Fruit fly (Drosophila melanogaster) whole organism, embryonic: Measurements from ENCODE around the gene CG17109.

Experiments
- Bdp1 ChIP-seq: fragments of 200-800 bp; sonication (Bioruptor generic); optimal IDR thresholded peaks from 3 replicates; lab custom pipeline; 2016; ENCODE audit warnings: missing biosample characterization, missing genetic modification characterization
- CG1024 ChIP-seq: fragments of 200-800 bp; sonication (Bioruptor generic); IDR thresholded peaks from 2 replicates; pipeline ENCODE4 v1.3.6; 2022; ENCODE audit warnings: missing biosample characterization, missing genetic modification characterization
- CG10543 ChIP-seq: fragments of 200-800 bp; sonication (Bioruptor generic); optimal IDR thresholded peaks from 3 replicates; lab custom pipeline; 2017; ENCODE audit warnings: missing biosample characterization, mild to moderate bottlenecking, missing genetic modification characterization, moderate library complexity
- CG11695 ChIP-seq: fragments of 200-800 bp; sonication (Bioruptor generic); IDR thresholded peaks from 3 replicates; pipeline ENCODE4 v1.3.6; 2022; ENCODE audit warnings: missing biosample characterization, missing genetic modification characterization
- CG12744 ChIP-seq: fragments of 200-800 bp; sonication (Bioruptor generic); optimal IDR thresholded peaks from 2 replicates; lab custom pipeline; 2016; ENCODE audit warnings: missing biosample characterization, missing genetic modification characterization
- CG13296 ChIP-seq: fragments of 200-800 bp; sonication (Bioruptor generic); optimal IDR thresholded peaks from 3 replicates; lab custom pipeline; 2018; ENCODE audit warnings: missing biosample characterization, mild to moderate bottlenecking, missing genetic modification characterization
- CG13424 ChIP-seq: fragments of 200-800 bp; sonication (Bioruptor generic); optimal IDR thresholded peaks from 2 replicates; lab custom pipeline; 2019; ENCODE audit warnings: missing biosample characterization, mild to moderate bottlenecking, missing genetic modification characterization, moderate library complexity
- CG14441 ChIP-seq: fragments of 200-800 bp; sonication (Bioruptor generic); IDR thresholded peaks from 2 replicates; pipeline ENCODE4 v1.3.6; 2022; ENCODE audit warnings: missing biosample characterization, missing genetic modification characterization
- CG15011 ChIP-seq: fragments of 200-800 bp; sonication (Bioruptor generic); optimal IDR thresholded peaks from 3 replicates; lab custom pipeline; 2018; ENCODE audit warnings: missing biosample characterization, mild to moderate bottlenecking, missing genetic modification characterization
- CG15601 ChIP-seq: fragments of 200-800 bp; sonication (Bioruptor generic); optimal IDR thresholded peaks from 3 replicates; lab custom pipeline; 2019; ENCODE audit warnings: missing biosample characterization, mild to moderate bottlenecking, missing genetic modification characterization, moderate library complexity
- CG16815 ChIP-seq: fragments of 200-800 bp; sonication (Bioruptor generic); optimal IDR thresholded peaks from 3 replicates; lab custom pipeline; 2017; ENCODE audit warnings: missing biosample characterization, mild to moderate bottlenecking, missing genetic modification characterization
- CG16863 ChIP-seq: fragments of 200-800 bp; sonication (Bioruptor generic); optimal IDR thresholded peaks from 3 replicates; lab custom pipeline; 2016; ENCODE audit warnings: missing biosample characterization, missing genetic modification characterization
- CG17186 ChIP-seq: fragments of 200-800 bp; sonication (Bioruptor generic); optimal IDR thresholded peaks from 3 replicates; lab custom pipeline; 2017; ENCODE audit warnings: missing biosample characterization, missing genetic modification reagents, missing genetic modification characterization
- CG17568 ChIP-seq: fragments of 200-800 bp; sonication (Bioruptor generic); optimal IDR thresholded peaks from 2 replicates; lab custom pipeline; 2018; ENCODE audit warnings: missing biosample characterization, mild to moderate bottlenecking, missing genetic modification characterization, moderate library complexity
- CG18011 ChIP-seq: fragments of 200-800 bp; sonication (Bioruptor generic); optimal IDR thresholded peaks from 2 replicates; lab custom pipeline; 2017; ENCODE audit warnings: missing biosample characterization, missing genetic modification characterization, mild to moderate bottlenecking, moderate library complexity, missing genotype
- CG2199 ChIP-seq: fragments of 200-800 bp; sonication (Bioruptor generic); IDR thresholded peaks from 3 replicates; pipeline ENCODE4 v1.3.6; 2022; ENCODE audit warnings: missing biosample characterization, missing genetic modification characterization
- CG2889 ChIP-seq: fragments of 200-800 bp; sonication (Bioruptor generic); IDR thresholded peaks from 3 replicates; pipeline ENCODE4 v1.3.6; 2022; ENCODE audit warnings: missing biosample characterization, missing genetic modification characterization
- CG32767 ChIP-seq: fragments of 200-800 bp; sonication (Bioruptor generic); IDR thresholded peaks from 2 replicates; pipeline ENCODE4 v1.3.6; 2022; ENCODE audit warnings: missing biosample characterization, missing genetic modification characterization
- CG34224 ChIP-seq: fragments of 200-800 bp; sonication (Bioruptor generic); IDR thresholded peaks from 3 replicates; pipeline ENCODE4 v1.3.6; 2022; ENCODE audit warnings: missing biosample characterization, missing genetic modification characterization; ENCODE audit not compliant: partially characterized antibody
- CG4328 ChIP-seq: fragments of 200-800 bp; sonication (Bioruptor generic); optimal IDR thresholded peaks from 3 replicates; lab custom pipeline; 2017; ENCODE audit warnings: missing biosample characterization, missing genetic modification reagents, missing genetic modification characterization
- CG5953 ChIP-seq: fragments of 200-800 bp; sonication (Bioruptor generic); IDR thresholded peaks from 2 replicates; pipeline ENCODE4 v1.3.6; 2022; ENCODE audit warnings: missing biosample characterization, missing genetic modification characterization
- CG6272 ChIP-seq: fragments of 200-800 bp; sonication (Bioruptor generic); IDR thresholded peaks from 2 replicates; pipeline ENCODE4 v1.3.6; 2022; ENCODE audit warnings: missing biosample characterization, missing genetic modification characterization
- CG6765 ChIP-seq: fragments of 200-800 bp; sonication (Bioruptor generic); optimal IDR thresholded peaks from 3 replicates; lab custom pipeline; 2017; ENCODE audit warnings: missing biosample characterization, mild to moderate bottlenecking, missing genetic modification characterization
- CG6854 ChIP-seq: fragments of 200-800 bp; sonication (Bioruptor generic); optimal IDR thresholded peaks from 3 replicates; lab custom pipeline; 2017; ENCODE audit warnings: missing biosample characterization, mild to moderate bottlenecking, missing genetic modification characterization
- CG7839 ChIP-seq: fragments of 200-800 bp; sonication (Bioruptor generic); optimal IDR thresholded peaks from 3 replicates; lab custom pipeline; 2018; ENCODE audit warnings: missing biosample characterization, mild to moderate bottlenecking, missing genetic modification characterization, moderate library complexity
- CG8924 ChIP-seq: fragments of 200-800 bp; optimal IDR thresholded peaks from 3 replicates; lab custom pipeline; 2019; ENCODE audit warnings: missing biosample characterization, mild to moderate bottlenecking, missing genetic modification characterization, moderate library complexity
- CG9215 ChIP-seq: fragments of 200-800 bp; sonication (Bioruptor generic); IDR thresholded peaks from 2 replicates; pipeline ENCODE4 v1.3.6; 2022; ENCODE audit warnings: missing biosample characterization, missing genetic modification characterization
- CHES-1-like ChIP-seq: fragments of 200-800 bp; sonication (Bioruptor generic); optimal IDR thresholded peaks from 2 replicates; lab custom pipeline; 2016; ENCODE audit warnings: missing biosample characterization, missing genetic modification characterization
- Dip3 ChIP-seq: fragments of 200-800 bp; sonication (Bioruptor generic); optimal IDR thresholded peaks from 3 replicates; lab custom pipeline; 2016; ENCODE audit warnings: missing biosample characterization, missing genetic modification characterization
- Doc3 ChIP-seq: fragments of 200-800 bp; sonication (Bioruptor generic); IDR thresholded peaks from 3 replicates; pipeline ENCODE4 v1.3.6; 2022; ENCODE audit warnings: missing biosample characterization, missing genetic modification characterization; ENCODE audit not compliant: partially characterized antibody
- Hr39 ChIP-seq: fragments of >200 bp; optimal IDR thresholded peaks from 2 replicates; lab custom pipeline; 2017
- Hr51 ChIP-seq, 2 experiments: fragments of 200-800 bp; sonication (Bioruptor generic); optimal IDR thresholded peaks; 2 replicates in 1 of 2; 3 replicates in 1 of 2; lab custom pipeline; 2016 to 2018; ENCODE audit warnings: missing biosample characterization in 2 of 2, missing genetic modification characterization in 2 of 2, mild to moderate bottlenecking in 1 of 2, moderate library complexity in 1 of 2
- Lhr ChIP-seq: fragments of 200-800 bp; sonication (Bioruptor generic); optimal IDR thresholded peaks from 3 replicates; lab custom pipeline; 2017; ENCODE audit warnings: mild to moderate bottlenecking, missing biosample characterization, missing genetic modification reagents, missing genetic modification characterization
- Mes4 ChIP-seq: fragments of 200-800 bp; sonication (Bioruptor generic); optimal IDR thresholded peaks from 2 replicates; lab custom pipeline; 2016; ENCODE audit warnings: missing biosample characterization, missing genetic modification characterization
- NC2β ChIP-seq: fragments of 200-800 bp; sonication (Bioruptor generic); optimal IDR thresholded peaks from 2 replicates; lab custom pipeline; 2016; ENCODE audit warnings: missing biosample characterization, missing genetic modification characterization
- Ptx1 ChIP-seq: fragments of 200-800 bp; sonication (Bioruptor generic); IDR thresholded peaks from 2 replicates; pipeline ENCODE4 v1.3.6; 2022; ENCODE audit warnings: missing biosample characterization, missing genetic modification characterization
- Vsx1 ChIP-seq: fragments of 200-800 bp; sonication (Bioruptor generic); optimal IDR thresholded peaks from 2 replicates; lab custom pipeline; 2017; ENCODE audit warnings: missing biosample characterization, mild to moderate bottlenecking, missing genetic modification characterization, missing genetic modification reagents
- Xrp1 ChIP-seq: fragments of 200-800 bp; sonication (Bioruptor generic); IDR thresholded peaks from 2 replicates; pipeline ENCODE4 v1.3.6; 2022; ENCODE audit warnings: missing biosample characterization, missing genetic modification characterization
- ash1 ChIP-seq: fragments of 200-800 bp; sonication (Bioruptor generic); optimal IDR thresholded peaks from 2 replicates; lab custom pipeline; 2018; ENCODE audit warnings: missing biosample characterization, mild to moderate bottlenecking, missing genetic modification characterization
- chm ChIP-seq: fragments of 200-800 bp; sonication (Bioruptor generic); IDR thresholded peaks from 2 replicates; pipeline ENCODE4 v1.3.6; 2022; ENCODE audit warnings: missing biosample characterization, missing genetic modification characterization
- ems ChIP-seq: fragments of 200-800 bp; sonication (Bioruptor generic); optimal IDR thresholded peaks from 3 replicates; lab custom pipeline; 2016; ENCODE audit warnings: missing biosample characterization, missing genetic modification characterization
- fd64A ChIP-seq: fragments of 200-800 bp; sonication (Bioruptor generic); optimal IDR thresholded peaks from 3 replicates; lab custom pipeline; 2018; ENCODE audit warnings: missing biosample characterization, mild to moderate bottlenecking, missing genetic modification characterization
- hb ChIP-seq: fragments of 200-800 bp; sonication (Bioruptor generic); IDR thresholded peaks from 3 replicates; pipeline ENCODE4 v1.3.6; 2022; ENCODE audit warnings: missing biosample characterization, missing genetic modification characterization; ENCODE audit not compliant: partially characterized antibody
- klu ChIP-seq: fragments of 200-800 bp; sonication (Bioruptor generic); IDR thresholded peaks from 2 replicates; pipeline ENCODE4 v1.3.6; 2022; ENCODE audit warnings: missing biosample characterization, missing genetic modification characterization
- mam ChIP-seq: fragments of 200-800 bp; sonication (Bioruptor generic); optimal IDR thresholded peaks from 3 replicates; lab custom pipeline; 2016; ENCODE audit warnings: missing biosample characterization, missing genetic modification characterization
- slbo ChIP-seq: fragments of 200-800 bp; sonication (Bioruptor generic); IDR thresholded peaks from 2 replicates; pipeline ENCODE4 v1.3.6; 2022; ENCODE audit warnings: missing biosample characterization, missing genetic modification characterization
- tin ChIP-seq: fragments of 200-800 bp; sonication (Bioruptor generic); optimal IDR thresholded peaks from 3 replicates; lab custom pipeline; 2016; ENCODE audit warnings: missing biosample characterization, missing genetic modification characterization
- tio ChIP-seq: fragments of 200-800 bp; sonication (Bioruptor generic); optimal IDR thresholded peaks from 2 replicates; lab custom pipeline; 2017; ENCODE audit warnings: missing biosample characterization, missing genetic modification characterization, inconsistent platforms
- tll ChIP-seq, 2 experiments: fragments of 200-800 bp in 1 of 2; fragments of >200 bp in 1 of 2; sonication (Bioruptor generic) in 1 of 2; optimal IDR thresholded peaks; 2 replicates each; lab custom pipeline; 2017 to 2019; ENCODE audit warnings: missing biosample characterization in 2 of 2, missing genetic modification characterization in 2 of 2, mild to moderate bottlenecking in 1 of 2, moderate library complexity in 1 of 2

CG17109 gene

DNA sequence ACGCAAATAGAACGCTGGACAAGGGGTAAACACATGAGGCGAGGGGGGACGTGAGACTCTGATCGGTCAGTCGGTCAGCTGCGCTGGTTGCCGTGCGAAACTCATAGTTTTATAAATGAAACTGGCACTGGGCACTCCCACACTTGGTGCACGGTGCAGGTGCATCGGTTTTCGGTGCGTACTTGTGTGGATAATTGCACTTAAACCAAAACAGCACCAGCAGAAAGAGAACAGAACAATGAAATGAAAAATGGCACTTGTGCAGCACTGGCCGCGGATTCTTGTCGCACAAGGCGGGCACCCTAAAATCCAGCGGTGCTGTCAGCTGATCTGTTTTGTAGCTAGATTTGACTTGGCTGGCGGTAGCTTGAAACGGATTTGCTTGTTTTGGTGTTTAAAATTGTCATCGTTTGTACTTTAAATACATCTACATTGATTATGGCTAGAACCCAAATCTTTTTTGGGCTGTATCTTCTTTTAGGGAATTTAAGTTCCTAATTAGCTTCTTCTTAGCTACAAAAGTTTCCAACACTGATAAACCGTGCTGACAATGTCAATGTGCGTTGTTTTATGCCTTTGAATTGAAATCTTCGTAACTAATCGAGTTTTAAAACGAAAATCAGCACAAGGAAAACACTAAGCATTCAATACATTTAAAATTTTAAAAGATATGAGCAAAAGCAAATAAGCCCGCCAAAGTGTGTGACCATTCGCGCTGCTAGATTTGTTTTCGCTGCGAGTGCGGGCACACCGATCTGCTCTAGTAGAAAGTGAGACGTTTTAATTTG, 22.4 kb downstream of the CG17109 start, which contains the start of the genes Rassf and CenB1A (continued):
- TF ChIP-seq CHES-1-like (GFP tag; lab: Kevin White, UChicago) = peak; percentile 56
- TF ChIP-seq Vsx1 (GFP tag; lab: Kevin White, UChicago) = no peak
- no peak for TF ChIP-seq CG18011 (GFP tag; lab: Kevin White, UChicago)
- TF ChIP-seq Dip3 (GFP tag; lab: Kevin White, UChicago) = peak; percentile 59
- peak; percentile 35 for TF ChIP-seq CG16863
- peak; percentile 38 for TF ChIP-seq CG17186 (GFP tag; lab: Kevin White, UChicago)
- no peak for TF ChIP-seq Mes4 (GFP tag; lab: Kevin White, UChicago)
- no peak for TF ChIP-seq CG16815
- TF ChIP-seq Ptx1 (GFP tag; lab: Robert Waterston, UW) = peak; percentile 60
- no peak for TF ChIP-seq CG4328 (GFP tag; lab: Kevin White, UChicago)
- 0 out of 2 replicates have a peak, but pooled peaks have one; percentile 31 for TF ChIP-seq CG1024 (GFP tag; lab: Robert Waterston, UW)
- no peak for TF ChIP-seq hb (GFP tag; lab: Robert Waterston, UW)
- TF ChIP-seq ash1 = no peak
- TF ChIP-seq CG13296 = no peak
- no peak for TF ChIP-seq CG15011 (GFP tag; lab: Kevin White, UChicago)
- peak; percentile 18 for TF ChIP-seq CG10543 (GFP tag; lab: Kevin White, UChicago)
- no peak for TF ChIP-seq Doc3
- TF ChIP-seq CG5953 (GFP tag; lab: Robert Waterston, UW) = no peak
- peak; percentile 13 to 20 for TF ChIP-seq Hr51 (GFP tag; optimal IDR thresholded peaks at IDR 0.05; lab: Kevin White, UChicago)
- TF ChIP-seq Lhr (GFP tag; lab: Kevin White, UChicago) = peak; percentile 13
- TF ChIP-seq CG14441 (GFP tag; lab: Robert Waterston, UW) = peak; percentile 33; the same call in 1 of the 2 replicates
- no peak for TF ChIP-seq CG17568
- TF ChIP-seq CG32767 (GFP tag; lab: Robert Waterston, UW) = 0 out of 2 replicates have a peak, but pooled peaks have one; percentile 32
- peak; percentile 31 for TF ChIP-seq CG6765
- TF ChIP-seq tio = no peak
- TF ChIP-seq CG34224 (GFP tag; lab: Robert Waterston, UW) = peak; percentile 67; the same call in 2 of the 3 replicates
- TF ChIP-seq CG9215 (GFP tag; lab: Robert Waterston, UW) = peak; percentile 57
- TF ChIP-seq chm = no peak
- no peak for TF ChIP-seq CG11695 (GFP tag; lab: Robert Waterston, UW)
- no peak for TF ChIP-seq NC2β
- peak; percentile 37 for TF ChIP-seq Bdp1
- TF ChIP-seq CG13424 = peak; percentile 13
- no peak for TF ChIP-seq CG2199 (GFP tag; lab: Robert Waterston, UW)
- TF ChIP-seq klu (GFP tag; lab: Robert Waterston, UW) = no peak
- peak; percentile 46 for TF ChIP-seq tin
- TF ChIP-seq Xrp1 (GFP tag; lab: Robert Waterston, UW) = peak; percentile 41
- peak; percentile 51 for TF ChIP-seq CG12744 (GFP tag; lab: Kevin White, UChicago)
- peak in 1 of 2 experiments; percentile 84 for TF ChIP-seq tll (GFP tag; optimal IDR thresholded peaks at IDR 0.05; lab: Kevin White, UChicago)
- TF ChIP-seq CG2889 = peak; percentile 9; the same call in 1 of the 3 replicates
- TF ChIP-seq CG6854 (GFP tag; lab: Kevin White, UChicago) = peak; percentile 19
- no peak for TF ChIP-seq CG8924 (tag; lab: Kevin White, UChicago)
- TF ChIP-seq ems (GFP tag; lab: Kevin White, UChicago) = no peak
- peak; percentile 70 for TF ChIP-seq slbo (GFP tag; lab: Robert Waterston, UW)
- peak; percentile 37 for TF ChIP-seq CG7839 (tag; lab: Kevin White, UChicago)
- TF ChIP-seq CG15601 = no peak
- TF ChIP-seq CG6272 = no peak
- no peak for TF ChIP-seq fd64A (GFP tag; lab: Kevin White, UChicago)
- no peak for TF ChIP-seq Hr39 (lab: Kevin White, UChicago)
- peak; percentile 63 for TF ChIP-seq mam (GFP tag; lab: Kevin White, UChicago)
